Worm (Caenorhabditis elegans): Measurements from ENCODE around the gene pot-2.

DNA sequence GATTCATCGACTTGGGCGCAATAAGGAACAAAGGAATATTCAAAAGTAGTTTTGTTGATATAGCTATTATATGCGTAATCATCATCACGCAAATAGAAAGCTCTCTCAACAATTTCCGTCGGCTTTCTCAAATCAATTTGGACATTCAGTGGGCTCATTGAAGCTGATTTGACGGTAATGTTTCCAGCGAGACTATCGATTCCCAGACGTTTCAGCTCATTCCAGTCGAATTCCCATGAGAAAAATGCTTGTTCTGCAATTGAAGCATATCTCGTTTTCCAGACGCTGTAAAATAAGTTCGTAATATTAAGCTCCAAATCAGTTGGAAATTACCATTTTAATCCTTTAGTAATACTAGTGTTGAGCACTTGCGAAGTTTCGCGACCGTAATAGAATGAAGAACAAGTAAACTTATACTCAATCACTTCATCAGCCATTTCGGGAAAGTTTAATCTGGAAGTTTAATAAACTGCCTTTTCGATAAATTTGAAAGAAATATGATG, 852 bp upstream of the pot-2 start, which contains the start of gene btb-20:
- no peak for TF ChIP-seq him-1 (tag; optimal IDR thresholded peaks at IDR 0.05)
- no peak for TF ChIP-seq dao-5 (tag; optimal IDR thresholded peaks at IDR 0.05)

Measured in whole organism, L4/young adult.